Fruit fly (Drosophila melanogaster) whole organism, embryonic: ENCODE data around the gene CG15143.

Experiments
- Adf1 ChIP-seq: fragments of 200-800 bp; sonication (Bioruptor generic); IDR thresholded peaks from 2 replicates; pipeline ENCODE4 v1.3.6; 2022; ENCODE audit warnings: missing biosample characterization, missing genetic modification characterization
- CG10274 ChIP-seq: fragments of 200-800 bp; sonication (Bioruptor generic); optimal IDR thresholded peaks from 3 replicates; lab custom pipeline; 2017; ENCODE audit warnings: missing biosample characterization, mild to moderate bottlenecking, missing genetic modification characterization
- CG11093 ChIP-seq: fragments of 200-800 bp; sonication (Bioruptor generic); IDR thresholded peaks from 3 replicates; pipeline ENCODE4 v1.3.6; 2022; ENCODE audit warnings: missing biosample characterization, missing genetic modification characterization
- CG11456 ChIP-seq: fragments of 200-800 bp; sonication (Bioruptor generic); IDR thresholded peaks from 3 replicates; pipeline ENCODE4 v1.3.6; 2022; ENCODE audit warnings: missing biosample characterization, missing genetic modification characterization
- CG11560 ChIP-seq: fragments of 200-800 bp; sonication (Bioruptor generic); IDR thresholded peaks from 3 replicates; pipeline ENCODE4 v1.3.6; 2022; ENCODE audit warnings: missing biosample characterization, missing genetic modification characterization
- CG12391 ChIP-seq: fragments of 200-800 bp; sonication (Bioruptor generic); optimal IDR thresholded peaks from 3 replicates; lab custom pipeline; 2018; ENCODE audit warnings: missing biosample characterization, mild to moderate bottlenecking, missing genetic modification characterization, moderate library complexity
- CG2120 ChIP-seq: fragments of 200-800 bp; sonication (Bioruptor generic); optimal IDR thresholded peaks from 3 replicates; lab custom pipeline; 2016; ENCODE audit warnings: missing biosample characterization, missing genetic modification characterization
- CG2678 ChIP-seq: fragments of 200-800 bp; sonication (Bioruptor generic); optimal IDR thresholded peaks from 3 replicates; lab custom pipeline; 2019; ENCODE audit warnings: missing biosample characterization, mild to moderate bottlenecking, missing genetic modification characterization, moderate library complexity
- CG2875 ChIP-seq: fragments of 200-800 bp; sonication (Bioruptor generic); optimal IDR thresholded peaks from 2 replicates; lab custom pipeline; 2017; ENCODE audit warnings: missing biosample characterization, mild to moderate bottlenecking, missing genetic modification characterization, missing genetic modification reagents
- CG30431 ChIP-seq: fragments of 200-800 bp; sonication (Bioruptor generic); optimal IDR thresholded peaks from 2 replicates; lab custom pipeline; 2017; ENCODE audit warnings: missing biosample characterization, missing genetic modification characterization
- CG3065 ChIP-seq: fragments of 200-800 bp; sonication (Bioruptor generic); optimal IDR thresholded peaks from 2 replicates; lab custom pipeline; 2016; ENCODE audit warnings: missing biosample characterization, missing genetic modification characterization
- CG32767 ChIP-seq: fragments of 200-800 bp; sonication (Bioruptor generic); IDR thresholded peaks from 2 replicates; pipeline ENCODE4 v1.3.6; 2022; ENCODE audit warnings: missing biosample characterization, missing genetic modification characterization
- CG4730 ChIP-seq: fragments of 200-800 bp; sonication (Bioruptor generic); IDR thresholded peaks from 2 replicates; pipeline ENCODE4 v1.3.6; 2022; ENCODE audit warnings: missing biosample characterization, missing genetic modification characterization
- CG7372 ChIP-seq: fragments of 200-800 bp; sonication (Bioruptor generic); IDR thresholded peaks from 2 replicates; pipeline ENCODE4 v1.3.6; 2022; ENCODE audit warnings: missing biosample characterization, missing genetic modification characterization
- CG9932 ChIP-seq: fragments of 200-800 bp; sonication (Bioruptor generic); IDR thresholded peaks from 2 replicates; pipeline ENCODE4 v1.3.6; 2022; ENCODE audit warnings: missing biosample characterization, missing genetic modification characterization
- CHES-1-like ChIP-seq: fragments of 200-800 bp; sonication (Bioruptor generic); optimal IDR thresholded peaks from 2 replicates; lab custom pipeline; 2016; ENCODE audit warnings: missing biosample characterization, missing genetic modification characterization
- Dp ChIP-seq: fragments of 200-800 bp; sonication (Bioruptor generic); optimal IDR thresholded peaks from 2 replicates; lab custom pipeline; 2018; ENCODE audit warnings: missing biosample characterization, mild to moderate bottlenecking, missing genetic modification characterization, moderate library complexity
- Dref ChIP-seq: fragments of 200-800 bp; sonication (Bioruptor generic); IDR thresholded peaks from 2 replicates; pipeline ENCODE4 v1.3.6; 2022; ENCODE audit warnings: missing biosample characterization, missing genetic modification characterization
- E2f1 ChIP-seq: fragments of 200-800 bp; sonication (Bioruptor generic); IDR thresholded peaks from 2 replicates; pipeline ENCODE4 v1.3.6; 2022; ENCODE audit warnings: missing biosample characterization, missing genetic modification characterization
- Hey ChIP-seq: fragments of 200-800 bp; sonication (Bioruptor generic); optimal IDR thresholded peaks from 3 replicates; lab custom pipeline; 2018; ENCODE audit warnings: missing biosample characterization, mild to moderate bottlenecking, missing genetic modification characterization
- Hmx ChIP-seq: fragments of 200-800 bp; sonication (Bioruptor generic); optimal IDR thresholded peaks from 2 replicates; lab custom pipeline; 2016; ENCODE audit warnings: missing biosample characterization, missing genetic modification characterization
- Hr39 ChIP-seq: fragments of >200 bp; optimal IDR thresholded peaks from 2 replicates; lab custom pipeline; 2017
- Hr78 ChIP-seq, 2 experiments: fragments of 200-800 bp in 1 of 2; fragments of >200 bp in 1 of 2; sonication (Bioruptor generic) in 1 of 2; optimal IDR thresholded peaks; 2 replicates each; lab custom pipeline; 2017 to 2019; ENCODE audit warnings: missing biosample characterization in 2 of 2, missing genetic modification characterization in 2 of 2, mild to moderate bottlenecking in 1 of 2, moderate library complexity in 1 of 2
- NC2α ChIP-seq: fragments of 200-800 bp; sonication (Bioruptor generic); optimal IDR thresholded peaks from 2 replicates; lab custom pipeline; 2016; ENCODE audit warnings: missing biosample characterization, missing genetic modification characterization
- NFAT ChIP-seq: fragments of 200-800 bp; sonication (Bioruptor generic); IDR thresholded peaks from 2 replicates; pipeline ENCODE4 v1.3.6; 2022; ENCODE audit warnings: missing biosample characterization, missing genetic modification characterization
- Neu2 ChIP-seq: fragments of 200-800 bp; sonication (Bioruptor generic); optimal IDR thresholded peaks from 3 replicates; lab custom pipeline; 2016; ENCODE audit warnings: missing biosample characterization, missing genetic modification characterization, borderline replicate concordance
- Nf-YA ChIP-seq: fragments of 200-800 bp; sonication (Bioruptor generic); IDR thresholded peaks from 2 replicates; pipeline ENCODE4 v1.3.6; 2022; ENCODE audit warnings: missing biosample characterization, missing genetic modification characterization
- Oaz ChIP-seq: fragments of 200-800 bp; sonication (Bioruptor generic); IDR thresholded peaks from 2 replicates; pipeline ENCODE4 v1.3.6; 2022; ENCODE audit warnings: missing biosample characterization, missing genetic modification characterization
- Poxn ChIP-seq: fragments of 200-800 bp; sonication (Bioruptor generic); IDR thresholded peaks from 2 replicates; pipeline ENCODE4 v1.3.6; 2022; ENCODE audit warnings: missing biosample characterization, missing genetic modification characterization
- Scr ChIP-seq: fragments of 200-800 bp; sonication (Bioruptor generic); IDR thresholded peaks from 2 replicates; pipeline ENCODE4 v1.3.6; 2022; ENCODE audit warnings: missing biosample characterization, missing genetic modification characterization; ENCODE audit not compliant: partially characterized antibody
- Tbp ChIP-seq: fragments of >200 bp; optimal IDR thresholded peaks from 2 replicates; lab custom pipeline; 2018; ENCODE audit warnings: missing biosample characterization, missing genetic modification characterization
- Xrp1 ChIP-seq: fragments of 200-800 bp; sonication (Bioruptor generic); IDR thresholded peaks from 2 replicates; pipeline ENCODE4 v1.3.6; 2022; ENCODE audit warnings: missing biosample characterization, missing genetic modification characterization
- bab2 ChIP-seq: fragments of 200-800 bp; sonication (Bioruptor generic); optimal IDR thresholded peaks from 2 replicates; lab custom pipeline; 2016; ENCODE audit warnings: missing biosample characterization, missing genetic modification characterization
- btn ChIP-seq: fragments of 200-800 bp; sonication (Bioruptor generic); optimal IDR thresholded peaks from 2 replicates; lab custom pipeline; 2016; ENCODE audit warnings: missing biosample characterization, missing genetic modification characterization
- cas ChIP-seq: fragments of 200-800 bp; sonication (Bioruptor generic); IDR thresholded peaks from 2 replicates; pipeline ENCODE4 v1.3.6; 2022; ENCODE audit warnings: missing biosample characterization, missing genetic modification characterization
- caup ChIP-seq: fragments of 200-800 bp; sonication (Bioruptor generic); optimal IDR thresholded peaks from 3 replicates; lab custom pipeline; 2017; ENCODE audit warnings: missing biosample characterization, mild to moderate bottlenecking, missing genetic modification characterization, moderate library complexity; ENCODE audit not compliant: severe bottlenecking
- danr ChIP-seq: fragments of 200-800 bp; sonication (Bioruptor generic); IDR thresholded peaks from 2 replicates; pipeline ENCODE4 v1.3.6; 2022; ENCODE audit warnings: missing biosample characterization, missing genetic modification characterization
- dpn ChIP-seq, 2 experiments: fragments of 200-800 bp; sonication (Bioruptor generic); optimal IDR thresholded peaks; 3 replicates each; lab custom pipeline; 2016; ENCODE audit warnings: missing biosample characterization in 2 of 2, missing genetic modification characterization in 2 of 2
- esg ChIP-seq: fragments of 200-800 bp; sonication (Bioruptor generic); conservative IDR thresholded peaks from 2 replicates; pipeline ENCODE4 v1.3.6; 2022; ENCODE audit warnings: missing biosample characterization, missing genetic modification characterization
- ewg ChIP-seq: fragments of 200-800 bp; sonication (Bioruptor generic); optimal IDR thresholded peaks from 3 replicates; lab custom pipeline; 2017; ENCODE audit warnings: mild to moderate bottlenecking, missing biosample characterization, missing genetic modification reagents, missing genetic modification characterization
- fu2 ChIP-seq: fragments of 200-800 bp; sonication (Bioruptor generic); optimal IDR thresholded peaks from 2 replicates; lab custom pipeline; 2016; ENCODE audit warnings: missing biosample characterization, missing genetic modification characterization
- jing ChIP-seq: fragments of 200-800 bp; sonication (Bioruptor generic); optimal IDR thresholded peaks from 2 replicates; lab custom pipeline; 2018; ENCODE audit warnings: missing biosample characterization, mild to moderate bottlenecking, missing genetic modification characterization
- ken ChIP-seq: fragments of 200-800 bp; sonication (Bioruptor generic); IDR thresholded peaks from 3 replicates; pipeline ENCODE4 v1.3.6; 2022; ENCODE audit warnings: missing biosample characterization, missing genetic modification characterization
- luna ChIP-seq: fragments of 200-800 bp; sonication (Bioruptor generic); optimal IDR thresholded peaks from 2 replicates; lab custom pipeline; 2016; ENCODE audit warnings: missing biosample characterization, missing genetic modification characterization
- nau ChIP-seq: fragments of 200-800 bp; sonication (Bioruptor generic); optimal IDR thresholded peaks from 3 replicates; lab custom pipeline; 2017; ENCODE audit warnings: missing biosample characterization, mild to moderate bottlenecking, missing genetic modification characterization, missing genetic modification reagents
- nerfin-2 ChIP-seq: fragments of 200-800 bp; sonication (Bioruptor generic); IDR thresholded peaks from 2 replicates; pipeline ENCODE4 v1.3.6; 2022; ENCODE audit warnings: missing biosample characterization, missing genetic modification characterization; ENCODE audit not compliant: partially characterized antibody
- phol ChIP-seq: fragments of 200-800 bp; sonication (Bioruptor generic); optimal IDR thresholded peaks from 3 replicates; lab custom pipeline; 2018; ENCODE audit warnings: missing biosample characterization, mild to moderate bottlenecking, missing genetic modification characterization, moderate library complexity
- seq ChIP-seq: fragments of 200-800 bp; sonication (Bioruptor generic); IDR thresholded peaks from 2 replicates; pipeline ENCODE4 v1.3.6; 2022; ENCODE audit warnings: missing biosample characterization, missing genetic modification characterization
- slou ChIP-seq: fragments of 200-800 bp; sonication (Bioruptor generic); optimal IDR thresholded peaks from 3 replicates; lab custom pipeline; 2016; ENCODE audit warnings: missing biosample characterization, missing genetic modification characterization
- ttk ChIP-seq: fragments of 200-800 bp; sonication (Bioruptor generic); IDR thresholded peaks from 2 replicates; pipeline ENCODE4 v2.1.2; 2022; ENCODE audit warnings: missing biosample characterization, missing genetic modification characterization
- usp ChIP-seq: fragments of >200 bp; optimal IDR thresholded peaks from 2 replicates; lab custom pipeline; 2017; ENCODE audit warnings: missing biosample characterization, missing genetic modification characterization
- wdn ChIP-seq: fragments of 200-800 bp; sonication (Bioruptor generic); IDR thresholded peaks from 2 replicates; pipeline ENCODE4 v1.3.6; 2022; ENCODE audit warnings: missing biosample characterization, missing genetic modification characterization
- z ChIP-seq: fragments of 200-800 bp; sonication (Bioruptor generic); IDR thresholded peaks from 3 replicates; pipeline ENCODE4 v1.3.6; 2022; ENCODE audit warnings: missing biosample characterization, missing genetic modification characterization

The CG15143 gene

dm6 chr2L:17500946-17501451 is 23.4 kb downstream of the CG15143 start, which contains the start of the genes mEFTs and Dhc36C (continued):
- no peak for TF ChIP-seq E2f1 (GFP tag; lab: Robert Waterston, UW)
- no peak for TF ChIP-seq Hmx (GFP tag; lab: Kevin White, UChicago)
- TF ChIP-seq phol (tag; lab: Kevin White, UChicago) = peak; percentile 56
- TF ChIP-seq CG11456 (GFP tag; lab: Robert Waterston, UW) = no peak; the same call in 2 of the 3 replicates
- TF ChIP-seq Hr78 (GFP tag; optimal IDR thresholded peaks at IDR 0.05; lab: Kevin White, UChicago) = no peak
- 0 out of 2 replicates have a peak, but pooled peaks have one; percentile 11 for TF ChIP-seq CG9932 (GFP tag; lab: Robert Waterston, UW)
- TF ChIP-seq Poxn = no peak
- TF ChIP-seq nau (GFP tag; lab: Kevin White, UChicago) = no peak
- TF ChIP-seq caup (GFP tag; lab: Kevin White, UChicago) = no peak
- no peak for TF ChIP-seq Tbp (GFP tag; lab: Kevin White, UChicago)
- no peak for TF ChIP-seq CG2875
- TF ChIP-seq CHES-1-like (GFP tag; lab: Kevin White, UChicago) = no peak
- TF ChIP-seq slou (GFP tag; lab: Kevin White, UChicago) = no peak
- TF ChIP-seq z (GFP tag; lab: Robert Waterston, UW) = no peak
- TF ChIP-seq CG4730 = no peak
- no peak for TF ChIP-seq Oaz (GFP tag; lab: Robert Waterston, UW)
- TF ChIP-seq CG2678 = no peak
- TF ChIP-seq CG11093 (GFP tag; lab: Robert Waterston, UW) = no peak
- no peak for TF ChIP-seq cas (GFP tag; lab: Robert Waterston, UW)
- no peak for TF ChIP-seq jing (GFP tag; lab: Kevin White, UChicago)
- TF ChIP-seq ken = no peak
- peak; percentile 83 for TF ChIP-seq Dref
- no peak for TF ChIP-seq CG30431 (GFP tag; lab: Kevin White, UChicago)
- TF ChIP-seq Xrp1 = no peak
- TF ChIP-seq seq (GFP tag; lab: Robert Waterston, UW) = no peak
- TF ChIP-seq Hr39 (lab: Kevin White, UChicago) = no peak
- no peak for TF ChIP-seq danr
- TF ChIP-seq ttk (GFP tag; lab: Robert Waterston, UW) = no peak
- TF ChIP-seq luna (GFP tag; lab: Kevin White, UChicago) = no peak
- no peak for TF ChIP-seq CG10274
- peak; percentile 88 for TF ChIP-seq Scr (GFP tag; lab: Robert Waterston, UW)
- TF ChIP-seq CG2120 (GFP tag; lab: Kevin White, UChicago) = no peak
- TF ChIP-seq NC2α (GFP tag; lab: Kevin White, UChicago) = no peak
- TF ChIP-seq esg (GFP tag; lab: Robert Waterston, UW) = no peak
- peak; percentile 96 for TF ChIP-seq ewg
- TF ChIP-seq Neu2 (GFP tag; lab: Kevin White, UChicago) = no peak
- no peak for TF ChIP-seq fu2 (GFP tag; lab: Kevin White, UChicago)
- no peak for TF ChIP-seq NFAT
- no peak for TF ChIP-seq CG7372 (GFP tag; lab: Robert Waterston, UW)
- TF ChIP-seq Adf1 (GFP tag; lab: Robert Waterston, UW) = no peak
- no peak for TF ChIP-seq wdn (GFP tag; lab: Robert Waterston, UW)
- TF ChIP-seq Nf-YA = no peak
- TF ChIP-seq dpn (GFP tag; optimal IDR thresholded peaks at IDR 0.05; lab: Kevin White, UChicago) = no peak
- TF ChIP-seq CG32767 (GFP tag; lab: Robert Waterston, UW) = no peak
- TF ChIP-seq CG11560 (tag; lab: Robert Waterston, UW) = no peak; the same call in 2 of the 3 replicates
- peak; percentile 69 for TF ChIP-seq nerfin-2 (GFP tag; lab: Robert Waterston, UW)
- TF ChIP-seq bab2 (GFP tag; lab: Kevin White, UChicago) = no peak
- TF ChIP-seq CG12391 (tag; lab: Kevin White, UChicago) = no peak
- TF ChIP-seq usp (GFP tag; lab: Kevin White, UChicago) = no peak
- peak; percentile 78 for TF ChIP-seq Dp (GFP tag; lab: Kevin White, UChicago)
- no peak for TF ChIP-seq Hey (tag; lab: Kevin White, UChicago)
- TF ChIP-seq btn = no peak
- TF ChIP-seq CG3065 = no peak
